Worm (Caenorhabditis elegans) whole organism, young adult: ENCODE data around the gene ZC513.2.

Source experiments
- B0019.2 ChIP-seq: fragments of 200-800 bp; sonication (Bioruptor generic); conservative IDR thresholded peaks from 2 replicates; pipeline ENCODE4 v1.3.6; 2022; ENCODE audit warnings: missing genetic modification reagents, missing genetic modification characterization, missing compliant biosample characterization
- B0261.1 ChIP-seq: sonication (generic microtip); optimal IDR thresholded peaks from 2 replicates; lab custom pipeline; 2016; ENCODE audit warnings: mild to moderate bottlenecking, missing genetic modification characterization, moderate library complexity, missing compliant biosample characterization
- B0336.3 ChIP-seq: fragments of 200-800 bp; sonication (Bioruptor generic); IDR thresholded peaks from 2 replicates; pipeline ENCODE4 v1.3.6; 2022; ENCODE audit warnings: missing genetic modification characterization, missing compliant biosample characterization
- F10E7.11 ChIP-seq: sonication (generic microtip); optimal IDR thresholded peaks from 2 replicates; lab custom pipeline; 2017; ENCODE audit warnings: mild to moderate bottlenecking, missing genetic modification characterization, moderate library complexity, missing compliant biosample characterization
- F33H1.4 ChIP-seq: fragments of 200-800 bp; sonication (Bioruptor generic); IDR thresholded peaks from 2 replicates; pipeline ENCODE4 v1.3.6; 2022; ENCODE audit warnings: missing genetic modification reagents, missing genetic modification characterization, missing compliant biosample characterization
- F49E8.2 ChIP-seq: sonication (generic microtip); optimal IDR thresholded peaks from 3 replicates; lab custom pipeline; 2017; ENCODE audit warnings: missing genetic modification characterization, mild to moderate bottlenecking, missing compliant biosample characterization, antibody characterized with exemption, moderate library complexity; ENCODE audit not compliant: insufficient read depth
- T26A5.8 ChIP-seq: sonication (generic microtip); optimal IDR thresholded peaks from 2 replicates; lab custom pipeline; 2016; ENCODE audit warnings: missing genetic modification characterization, missing compliant biosample characterization
- akir-1 ChIP-seq: fragments of 200-800 bp; sonication (Bioruptor generic); optimal IDR thresholded peaks from 2 replicates; lab custom pipeline; 2018; ENCODE audit warnings: mild to moderate bottlenecking, missing genetic modification characterization, moderate library complexity, missing compliant biosample characterization
- attf-6 ChIP-seq: fragments of 200-800 bp; sonication (Bioruptor generic); IDR thresholded peaks from 2 replicates; pipeline ENCODE4 v1.3.6; 2022; ENCODE audit warnings: missing genetic modification reagents, missing genetic modification characterization, missing compliant biosample characterization
- cebp-1 ChIP-seq, 2 experiments: fragments of 200-800 bp in 1 of 2; sonication (Bioruptor generic) in 1 of 2; sonication (generic microtip) in 1 of 2; IDR thresholded peaks in 1 of 2; optimal IDR thresholded peaks in 1 of 2; 2 replicates each; pipeline versions ENCODE4 v1.3.6 to Lab custom; 2017 to 2022; ENCODE audit warnings: missing compliant biosample characterization in 2 of 2, missing genetic modification characterization in 2 of 2, mild to moderate bottlenecking in 1 of 2, missing genetic modification reagents in 1 of 2, moderate library complexity in 1 of 2
- cebp-2 ChIP-seq: fragments of 200-800 bp; sonication (Bioruptor generic); IDR thresholded peaks from 2 replicates; pipeline ENCODE4 v1.3.6; 2022; ENCODE audit warnings: missing genetic modification characterization, missing compliant biosample characterization
- ceh-40 ChIP-seq: fragments of 200-800 bp; sonication (Bioruptor generic); IDR thresholded peaks from 2 replicates; pipeline ENCODE4 v1.3.6; 2022; ENCODE audit warnings: missing genetic modification characterization, missing compliant biosample characterization
- ceh-58 ChIP-seq: fragments of 200-800 bp; sonication (Bioruptor generic); IDR thresholded peaks from 2 replicates; pipeline ENCODE4 v1.3.6; 2022; ENCODE audit warnings: missing genetic modification characterization, missing compliant biosample characterization
- ets-4 ChIP-seq: fragments of 200-800 bp; sonication (Bioruptor generic); optimal IDR thresholded peaks from 2 replicates; lab custom pipeline; 2018; ENCODE audit warnings: mild to moderate bottlenecking, missing genetic modification characterization, missing compliant biosample characterization
- fkh-3 ChIP-seq: sonication (generic microtip); optimal IDR thresholded peaks from 2 replicates; lab custom pipeline; 2016; ENCODE audit warnings: mild to moderate bottlenecking, missing genetic modification characterization, missing compliant biosample characterization
- him-1 ChIP-seq: sonication (generic microtip); optimal IDR thresholded peaks from 2 replicates; lab custom pipeline; 2016; ENCODE audit warnings: missing genotype, missing genetic modification reagents, missing genetic modification characterization, missing compliant biosample characterization
- hlh-12 ChIP-seq: sonication (generic microtip); optimal IDR thresholded peaks from 2 replicates; lab custom pipeline; 2016; ENCODE audit warnings: missing genetic modification characterization, missing compliant biosample characterization
- hmg-1.2 ChIP-seq: fragments of 200-800 bp; sonication (Bioruptor generic); IDR thresholded peaks from 2 replicates; pipeline ENCODE4 v1.3.6; 2022; ENCODE audit warnings: missing genetic modification reagents, missing genetic modification characterization, missing compliant biosample characterization
- hmg-20 ChIP-seq: fragments of 200-800 bp; sonication (Bioruptor generic); IDR thresholded peaks from 2 replicates; pipeline ENCODE4 v1.3.6; 2022; ENCODE audit warnings: missing genetic modification reagents, missing genetic modification characterization, missing compliant biosample characterization
- hsf-1 ChIP-seq: fragments of 200-800 bp; sonication (Bioruptor generic); IDR thresholded peaks from 2 replicates; pipeline ENCODE4 v1.3.6; 2022; ENCODE audit warnings: missing genetic modification reagents, missing genetic modification characterization, missing compliant biosample characterization
- lag-1 ChIP-seq: fragments of 200-800 bp; sonication (Bioruptor generic); IDR thresholded peaks from 2 replicates; pipeline ENCODE4 v1.3.6; 2022; ENCODE audit warnings: missing genetic modification reagents, missing genetic modification characterization, missing compliant biosample characterization
- let-607 ChIP-seq, 2 experiments: fragments of 200-800 bp in 1 of 2; sonication (Bioruptor generic) in 1 of 2; sonication (generic microtip) in 1 of 2; optimal IDR thresholded peaks; 2 replicates each; lab custom pipeline; 2016 to 2018; ENCODE audit warnings: mild to moderate bottlenecking in 2 of 2, missing compliant biosample characterization in 2 of 2, missing genetic modification characterization in 2 of 2, moderate library complexity in 2 of 2, missing genotype in 1 of 2
- lsl-1 ChIP-seq: fragments of 200-800 bp; sonication (Bioruptor generic); optimal IDR thresholded peaks from 2 replicates; lab custom pipeline; 2018; ENCODE audit warnings: mild to moderate bottlenecking, missing genetic modification characterization, moderate library complexity, missing compliant biosample characterization
- madf-3 ChIP-seq: fragments of 200-800 bp; sonication (Bioruptor generic); IDR thresholded peaks from 2 replicates; pipeline ENCODE4 v1.3.6; 2022; ENCODE audit warnings: missing genetic modification reagents, missing genetic modification characterization, missing compliant biosample characterization
- madf-6 ChIP-seq: fragments of 200-800 bp; sonication (Bioruptor generic); IDR thresholded peaks from 2 replicates; pipeline ENCODE4 v1.3.6; 2022; ENCODE audit warnings: missing genetic modification reagents, missing genetic modification characterization, missing compliant biosample characterization
- madf-8 ChIP-seq: fragments of 200-800 bp; sonication (Bioruptor generic); conservative IDR thresholded peaks from 2 replicates; pipeline ENCODE4 v1.3.6; 2022; ENCODE audit warnings: missing genetic modification reagents, missing genetic modification characterization, missing compliant biosample characterization
- mel-28 ChIP-seq: sonication (generic microtip); optimal IDR thresholded peaks from 2 replicates; lab custom pipeline; 2016; ENCODE audit warnings: borderline replicate concordance, mild to moderate bottlenecking, missing genetic modification characterization, missing compliant biosample characterization
- mxl-1 ChIP-seq: sonication (generic microtip); optimal IDR thresholded peaks from 2 replicates; lab custom pipeline; 2016; ENCODE audit warnings: missing genetic modification characterization, missing compliant biosample characterization
- repo-1 ChIP-seq: sonication (generic microtip); optimal IDR thresholded peaks from 2 replicates; lab custom pipeline; 2017; ENCODE audit warnings: mild to moderate bottlenecking, missing genetic modification characterization, missing compliant biosample characterization
- snpc-1.3 ChIP-seq: sonication (generic microtip); optimal IDR thresholded peaks from 2 replicates; lab custom pipeline; 2017; ENCODE audit warnings: missing genetic modification characterization, mild to moderate bottlenecking, missing compliant biosample characterization, antibody characterized with exemption, moderate library complexity, missing genotype, missing genetic modification reagents; ENCODE audit not compliant: insufficient read depth
- snpc-4 ChIP-seq, 5 experiments: fragments of 150-350 bp in 1 of 5; sonication (generic microtip) in 4 of 5; optimal IDR thresholded peaks; 2 replicates each; lab custom pipeline; 2014 to 2018; ENCODE audit warnings: missing genetic modification characterization in 5 of 5, missing biosample characterization in 3 of 5, antibody characterized with exemption in 2 of 5, mild to moderate bottlenecking in 2 of 5, missing compliant biosample characterization in 2 of 5, missing genotype in 2 of 5, moderate library complexity in 2 of 5, missing genetic modification reagents in 1 of 5
- ztf-25 ChIP-seq: fragments of 200-800 bp; sonication (Bioruptor generic); IDR thresholded peaks from 2 replicates; pipeline ENCODE4 v1.3.6; 2022; ENCODE audit warnings: missing genetic modification reagents, missing genetic modification characterization, missing compliant biosample characterization

The ZC513.2 gene

DNA sequence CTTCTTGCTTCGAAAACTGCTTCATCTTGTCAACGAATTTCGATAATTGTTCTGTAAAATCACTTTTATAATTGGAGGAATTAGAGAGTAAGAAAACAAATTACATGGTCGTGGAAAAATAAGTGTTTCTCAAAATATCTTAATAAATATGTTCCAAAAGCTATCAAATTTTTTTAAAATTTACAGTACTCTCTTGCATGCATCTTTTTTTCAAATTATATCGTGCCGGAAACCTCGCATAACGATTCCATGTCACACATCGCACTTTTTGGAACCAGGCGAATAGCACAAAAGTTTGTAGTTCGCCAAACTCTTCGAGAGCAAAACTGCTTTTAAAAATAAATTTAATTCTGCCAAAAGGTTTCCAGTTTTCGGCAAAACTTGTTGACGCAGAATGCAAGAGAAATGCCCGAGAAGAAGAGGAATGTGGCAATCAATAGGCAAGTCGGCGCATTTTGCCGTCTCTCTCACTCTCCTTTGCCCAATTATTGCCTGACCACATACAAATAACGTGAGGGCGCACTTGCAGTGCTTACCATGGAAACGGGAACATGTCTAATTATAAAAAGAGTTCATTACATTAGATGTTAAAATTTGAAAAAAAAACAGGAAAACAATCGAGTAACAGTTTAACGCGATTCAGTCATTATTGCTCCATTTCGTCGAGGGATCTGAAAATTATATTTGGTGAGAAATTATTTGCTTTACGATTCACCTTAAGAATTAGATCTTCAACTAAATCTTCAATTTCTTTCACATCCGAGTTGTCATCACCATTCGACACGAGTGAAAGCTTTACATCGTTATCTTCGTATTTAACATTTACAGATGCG lies 46.6 kb upstream of the ZC513.2 start, which contains the start of gene Y97E10AR.3 (continued):
- TF ChIP-seq him-1 (tag; lab: Kevin White, UChicago) (no peak), lag-1 (GFP tag; lab: Robert Waterston, UW) (no peak), ztf-25 (0 out of 2 replicates have a peak, but pooled peaks have one; percentile 20), attf-6 (GFP tag; lab: Robert Waterston, UW) (no peak), ceh-40 (GFP tag; lab: Robert Waterston, UW) (no peak)

DNA sequence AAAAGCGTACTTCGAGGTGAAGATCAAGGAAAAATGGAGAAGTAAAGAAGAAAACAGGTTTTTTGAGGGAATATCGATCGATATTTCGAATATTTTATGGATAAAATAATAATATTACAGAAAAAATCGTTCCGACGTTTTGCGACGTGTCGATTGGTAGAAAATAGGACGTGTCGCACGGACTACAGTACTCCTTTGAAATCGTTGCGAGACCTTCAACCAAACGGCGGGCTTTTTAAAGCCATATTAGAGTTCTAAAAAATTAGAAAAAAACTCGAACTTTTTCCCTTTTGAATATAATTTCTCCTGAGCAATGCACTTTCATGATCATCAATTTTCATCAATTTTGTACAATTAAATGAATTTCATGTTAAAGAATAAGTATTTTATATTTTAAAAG lies 44.1 kb upstream of the ZC513.2 start, which contains the start of gene Y97E10AR.4:
Gene Y97E10AR.4 (minus strand): TSS at position 131 of the 400 bp plus-strand sequence.
- 0 out of 2 replicates have a peak, but pooled peaks have one; percentile 7 for TF ChIP-seq hmg-1.2 (GFP tag; lab: Robert Waterston, UW)
- TF ChIP-seq F33H1.4 (GFP tag; lab: Robert Waterston, UW), result peak; percentile 57
- TF ChIP-seq madf-8, result 0 out of 2 replicates have a peak, but pooled peaks have one; percentile 26
- TF ChIP-seq B0019.2 (GFP tag; lab: Robert Waterston, UW), result no peak
- TF ChIP-seq cebp-2 (GFP tag; lab: Robert Waterston, UW), result no peak
- TF ChIP-seq snpc-1.3 (tag; lab: Kevin White, UChicago), result peak; percentile 8
- TF ChIP-seq madf-6 (GFP tag; lab: Robert Waterston, UW), result peak; percentile 39; the same call in 1 of the 2 replicates
- TF ChIP-seq snpc-4 (GFP tag; optimal IDR thresholded peaks at IDR 0.05; lab: Kevin White, UChicago), result no peak
- peak in 1 of 4 experiments; percentile 6 for TF ChIP-seq snpc-4 (tag; optimal IDR thresholded peaks at IDR 0.05; lab: Kevin White, UChicago)
- peak; percentile 66 for TF ChIP-seq lsl-1 (GFP tag; lab: Kevin White, UChicago)

DNA sequence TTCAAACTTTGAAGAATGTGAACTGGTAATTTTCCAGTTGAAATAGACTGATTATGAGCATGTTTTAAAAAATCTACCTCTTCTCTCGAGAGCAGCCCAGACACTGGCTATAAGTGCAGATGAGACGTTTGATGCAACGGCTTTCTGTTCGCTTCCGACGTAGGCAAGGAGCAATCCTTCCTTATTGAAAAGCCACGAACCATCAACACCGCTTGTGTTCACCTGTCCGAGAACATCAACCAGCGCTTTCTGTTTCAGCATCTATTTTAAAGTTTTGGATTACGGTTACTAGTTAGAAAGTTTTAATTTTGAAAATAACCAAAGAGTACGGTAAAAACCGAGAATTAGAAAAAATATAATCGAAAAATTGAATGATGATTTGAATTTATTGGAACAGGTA lies 43.4 kb upstream of the ZC513.2 start, which contains the start of gene lmtr-2:
Gene lmtr-2 (minus strand): TSS at position 261 of the 400 bp plus-strand sequence.
- 0 out of 2 replicates have a peak, but pooled peaks have one; percentile 18 for TF ChIP-seq hsf-1 (GFP tag; lab: Robert Waterston, UW)
- TF ChIP-seq madf-3, result peak; percentile 65; the same call in 1 of the 2 replicates
- no peak for TF ChIP-seq T26A5.8
- TF ChIP-seq ets-4, result no peak
- no peak for TF ChIP-seq hlh-12
- no peak for TF ChIP-seq mel-28 (tag; lab: Kevin White, UChicago)
- TF ChIP-seq mxl-1 (tag; lab: Kevin White, UChicago), result no peak
- no peak for TF ChIP-seq F10E7.11 (tag; lab: Kevin White, UChicago)
- no peak for TF ChIP-seq him-1 (tag; lab: Kevin White, UChicago)
- no peak for TF ChIP-seq cebp-1 (GFP tag; IDR thresholded peaks at IDR 0.05; lab: Robert Waterston, UW)
- peak; percentile 26 for TF ChIP-seq cebp-1 (tag; optimal IDR thresholded peaks at IDR 0.05; lab: Kevin White, UChicago)
- TF ChIP-seq hmg-20 (GFP tag; lab: Robert Waterston, UW), result no peak
- TF ChIP-seq ceh-58 (GFP tag; lab: Robert Waterston, UW), result 0 out of 2 replicates have a peak, but pooled peaks have one; percentile 49
- no peak for TF ChIP-seq hmg-1.2 (GFP tag; lab: Robert Waterston, UW)
- TF ChIP-seq B0336.3 (GFP tag; lab: Robert Waterston, UW), result no peak; the same call in 1 of the 2 replicates
- TF ChIP-seq cebp-2 (GFP tag; lab: Robert Waterston, UW), result 0 out of 2 replicates have a peak, but pooled peaks have one; percentile 21
- no peak for TF ChIP-seq lag-1 (GFP tag; lab: Robert Waterston, UW)
- no peak for TF ChIP-seq akir-1 (GFP tag; lab: Kevin White, UChicago)
- no peak for TF ChIP-seq F49E8.2
- TF ChIP-seq let-607 (tag; optimal IDR thresholded peaks at IDR 0.05; lab: Kevin White, UChicago), result no peak
- no peak for TF ChIP-seq B0261.1
- peak; percentile 13 for TF ChIP-seq repo-1 (tag; lab: Kevin White, UChicago)
- TF ChIP-seq madf-6 (GFP tag; lab: Robert Waterston, UW), result peak; percentile 20; the same call in 1 of the 2 replicates
- no peak for TF ChIP-seq fkh-3 (tag; lab: Kevin White, UChicago)
